Worm (Caenorhabditis elegans): ENCODE measurements around the gene sul-3.

sul-3 gene

DNA sequence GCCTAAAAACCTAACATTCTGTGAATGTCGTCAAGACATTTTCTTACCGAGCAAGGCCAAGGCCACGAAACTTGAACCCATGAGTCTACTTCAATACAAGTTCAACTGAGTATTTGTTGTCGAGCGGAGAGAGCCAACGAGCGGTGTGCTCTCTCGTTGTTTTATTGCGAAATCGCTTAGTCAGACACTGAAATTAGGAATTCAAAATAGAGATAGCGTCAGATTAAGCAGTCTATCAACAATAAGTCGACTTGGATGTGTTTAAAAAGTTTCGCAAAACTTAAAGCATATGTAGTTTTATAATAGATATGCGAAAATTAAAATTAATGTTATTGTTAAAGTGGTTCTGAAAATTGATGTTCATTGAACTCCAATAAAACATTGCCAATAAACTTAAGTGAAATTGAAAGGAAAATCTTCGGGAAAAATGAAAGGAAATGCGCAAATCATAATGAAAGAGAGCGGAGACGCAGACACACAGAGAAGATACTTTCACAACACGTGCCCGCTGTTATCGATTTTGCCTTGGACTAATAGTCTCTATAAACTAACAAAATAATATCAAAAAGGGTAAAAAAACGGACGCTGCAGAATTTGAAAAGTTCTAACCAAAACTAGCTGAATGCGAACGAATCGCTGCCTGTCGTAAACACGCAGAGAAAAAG, 40.5 kb downstream of the sul-3 start, which contains the start of gene ZK154.6 (continued):
- peak in 1 of 2 experiments; percentile 54 for TF ChIP-seq unc-62 (GFP tag; optimal IDR thresholded peaks at IDR 0.05 in 1 of 2)
- no peak for TF ChIP-seq unc-62 (tag; optimal IDR thresholded peaks at IDR 0.05)
- no peak for TF ChIP-seq php-3 (GFP tag; IDR thresholded peaks at IDR 0.05)
- no peak for TF ChIP-seq ama-1 (optimal IDR thresholded peaks at IDR 0.05)
- TF ChIP-seq daf-8 (GFP tag; IDR thresholded peaks at IDR 0.05): no peak
- no peak for TF ChIP-seq Y5F2A.4 (GFP tag; optimal IDR thresholded peaks at IDR 0.05)
- peak; percentile 8 for TF ChIP-seq rbr-2 (tag; optimal IDR thresholded peaks at IDR 0.05)
- TF ChIP-seq unc-130 (GFP tag; optimal IDR thresholded peaks at IDR 0.05): no peak
- TF ChIP-seq T26A8.4 (GFP tag; IDR thresholded peaks at IDR 0.05): no peak
- TF ChIP-seq D1046.2 (GFP tag; IDR thresholded peaks at IDR 0.05): no peak
- no peak for TF ChIP-seq lin-13 (GFP tag; optimal IDR thresholded peaks at IDR 0.05)
- no peak for TF ChIP-seq tag-97 (GFP tag; IDR thresholded peaks at IDR 0.05)
- TF ChIP-seq dpl-1 (GFP tag; optimal IDR thresholded peaks at IDR 0.05): no peak
- TF ChIP-seq snpc-4 (tag; optimal IDR thresholded peaks at IDR 0.05): no peak
- no peak for TF ChIP-seq set-16 (GFP tag; IDR thresholded peaks at IDR 0.05)
- TF ChIP-seq fos-1 (tag; optimal IDR thresholded peaks at IDR 0.05): no peak
- TF ChIP-seq F44E2.7 (GFP tag; IDR thresholded peaks at IDR 0.05): no peak
- TF ChIP-seq ceh-82 (tag; optimal IDR thresholded peaks at IDR 0.05): no peak
- TF ChIP-seq mep-1 (tag; optimal IDR thresholded peaks at IDR 0.05): no peak
- no peak for TF ChIP-seq nhr-48 (tag; optimal IDR thresholded peaks at IDR 0.05)
- no peak for TF ChIP-seq zag-1 (tag; optimal IDR thresholded peaks at IDR 0.05)
- no peak for TF ChIP-seq nhr-237 (tag; optimal IDR thresholded peaks at IDR 0.05)
- no peak for TF ChIP-seq nhr-10 (tag; optimal IDR thresholded peaks at IDR 0.05)
- no peak for TF ChIP-seq nhr-28 (tag; optimal IDR thresholded peaks at IDR 0.05)
- TF ChIP-seq zip-11 (GFP tag; IDR thresholded peaks at IDR 0.05): no peak
- TF ChIP-seq ceh-28 (tag; optimal IDR thresholded peaks at IDR 0.05): peak; percentile 82
- TF ChIP-seq lsy-2 (tag; optimal IDR thresholded peaks at IDR 0.05): peak in 1 of 2 experiments; percentile 39
- TF ChIP-seq dve-1 (tag; optimal IDR thresholded peaks at IDR 0.05; ENCODE audit: insufficient read depth): peak; percentile 13
- TF ChIP-seq ceh-62 (tag; optimal IDR thresholded peaks at IDR 0.05): no peak
- TF ChIP-seq saeg-2 (GFP tag; IDR thresholded peaks at IDR 0.05): no peak
- TF ChIP-seq nhr-6 (tag; optimal IDR thresholded peaks at IDR 0.05): no peak

DNA sequence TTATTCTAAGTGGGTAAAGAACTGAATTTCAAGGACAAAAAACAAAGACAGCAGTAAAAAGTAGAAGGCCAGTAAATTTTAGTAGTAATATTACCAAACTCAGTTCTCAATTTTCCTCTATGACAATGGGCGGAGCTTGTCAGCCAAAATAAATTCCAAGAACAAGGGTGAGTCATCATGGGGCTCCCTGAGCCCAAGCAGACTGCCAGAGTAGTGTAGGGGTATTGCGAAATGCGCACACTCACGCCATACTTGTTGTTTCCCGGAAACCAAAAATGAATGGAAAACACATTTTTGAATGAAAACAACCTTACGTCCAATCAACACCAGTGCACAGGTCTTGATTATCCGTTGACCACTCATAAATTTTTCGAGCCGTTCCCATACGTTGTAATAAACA, 42.2 kb downstream of the sul-3 start:
- TF ChIP-seq daf-19 (GFP tag; conservative IDR thresholded peaks at IDR 0.05) (0 out of 2 replicates have a peak, but pooled peaks have one; percentile 21), aly-2 (tag; optimal IDR thresholded peaks at IDR 0.05) (no peak), unc-62 (GFP tag; optimal IDR thresholded peaks at IDR 0.05 in 1 of 2) (peak in 1 of 2 experiments; percentile 96), unc-62 (tag; optimal IDR thresholded peaks at IDR 0.05) (no peak), F49E8.2 (tag; optimal IDR thresholded peaks at IDR 0.05; ENCODE audit: borderline replicate concordance) (no peak), mdl-1 (tag; optimal IDR thresholded peaks at IDR 0.05) (peak in 1 of 2 experiments; percentile 55), rbr-2 (tag; optimal IDR thresholded peaks at IDR 0.05) (peak; percentile 64), mxl-3 (GFP tag; optimal IDR thresholded peaks at IDR 0.05) (peak; percentile 39), D1046.2 (GFP tag; IDR thresholded peaks at IDR 0.05) (no peak), ctbp-1 (GFP tag; IDR thresholded peaks at IDR 0.05) (0 out of 2 replicates have a peak, but pooled peaks have one; percentile 17), dmd-9 (GFP tag; IDR thresholded peaks at IDR 0.05) (no peak), jun-1 (tag; optimal IDR thresholded peaks at IDR 0.05) (no peak), hlh-11 (tag; optimal IDR thresholded peaks at IDR 0.05) (peak; percentile 33), nhr-25 (tag; optimal IDR thresholded peaks at IDR 0.05; ENCODE audit: borderline replicate concordance, insufficient read depth) (no peak), mep-1 (tag; optimal IDR thresholded peaks at IDR 0.05) (peak; percentile 52), hmg-1.1 (GFP tag; IDR thresholded peaks at IDR 0.05) (peak; percentile 41; the same call in 1 of the 2 replicates), tra-1 (GFP tag; IDR thresholded peaks at IDR 0.05) (no peak), lsy-2 (tag; optimal IDR thresholded peaks at IDR 0.05) (peak in 1 of 2 experiments; percentile 60), nhr-11 (tag; optimal IDR thresholded peaks at IDR 0.05) (peak; percentile 76), F37D6.2 (tag; optimal IDR thresholded peaks at IDR 0.05) (peak; percentile 58), daf-16 (GFP tag; optimal IDR thresholded peaks at IDR 0.05) (no peak), daf-16 (tag; optimal IDR thresholded peaks at IDR 0.05) (peak; percentile 79), R02D3.7 (tag; optimal IDR thresholded peaks at IDR 0.05) (no peak), vab-7 (GFP tag; IDR thresholded peaks at IDR 0.05) (no peak), hlh-30 (tag; optimal IDR thresholded peaks at IDR 0.05; ENCODE audit: insufficient read depth) (peak; percentile 38), dpl-1 (GFP tag; optimal IDR thresholded peaks at IDR 0.05) (peak; percentile 8), fkh-10 (GFP tag; optimal IDR thresholded peaks at IDR 0.05) (peak; percentile 38)

Data from whole organism, L4 larva.